Worm (Caenorhabditis elegans): ENCODE measurements around the gene tag-123.

tag-123 gene

DNA sequence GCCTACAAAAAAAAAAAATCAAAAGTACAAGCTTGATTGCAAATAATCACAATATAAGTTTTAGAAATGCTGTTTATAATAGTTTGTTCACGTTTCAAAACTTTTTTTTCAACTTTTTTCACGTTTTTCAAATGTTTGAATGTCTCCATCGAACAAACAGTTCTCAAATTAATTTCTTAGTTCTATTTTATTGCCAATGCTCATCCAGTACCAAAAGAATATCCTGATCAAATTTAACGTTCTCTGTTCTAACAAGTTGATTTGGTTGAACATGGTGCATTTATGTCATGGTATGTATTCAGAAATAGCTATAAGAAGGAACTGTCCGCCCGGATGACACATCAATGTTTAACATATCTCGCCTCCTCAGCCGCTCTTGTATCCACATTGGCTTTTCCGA lies 10.5 kb upstream of the tag-123 start, which contains the start of gene kin-9:
TSS of gene kin-9 (plus strand) at position 301 of the 400 bp plus-strand sequence.
- no peak for TF ChIP-seq bed-3 (GFP tag; optimal IDR thresholded peaks at IDR 0.05)
- no peak for TF ChIP-seq cnd-1 (tag; optimal IDR thresholded peaks at IDR 0.05)
- no peak for TF ChIP-seq ztf-11 (tag; optimal IDR thresholded peaks at IDR 0.05)

DNA sequence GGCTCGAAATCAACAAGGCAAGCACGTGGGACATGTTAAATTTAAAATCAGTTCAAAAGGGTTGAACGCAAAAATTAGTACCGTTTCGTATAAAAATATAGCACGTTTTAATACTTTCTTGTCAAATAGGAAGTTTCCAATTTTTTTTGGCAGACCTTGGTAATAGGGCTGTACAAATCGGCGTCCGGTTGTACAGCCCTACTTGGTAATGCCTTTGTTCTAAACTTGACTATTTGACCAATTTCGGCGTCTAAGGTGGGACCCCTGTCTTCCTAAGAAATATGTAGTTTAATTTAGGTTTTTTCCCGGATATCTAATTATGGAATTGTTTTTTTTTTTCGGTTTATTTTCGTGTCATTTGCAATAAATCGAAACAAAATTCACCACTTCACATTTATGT lies 7.6 kb upstream of the tag-123 start:
- TF ChIP-seq elt-3 (tag; optimal IDR thresholded peaks at IDR 0.05) (no peak), unc-39 (tag; optimal IDR thresholded peaks at IDR 0.05) (no peak), lsy-2 (tag; optimal IDR thresholded peaks at IDR 0.05) (no peak), zip-8 (tag; optimal IDR thresholded peaks at IDR 0.05) (no peak)

DNA sequence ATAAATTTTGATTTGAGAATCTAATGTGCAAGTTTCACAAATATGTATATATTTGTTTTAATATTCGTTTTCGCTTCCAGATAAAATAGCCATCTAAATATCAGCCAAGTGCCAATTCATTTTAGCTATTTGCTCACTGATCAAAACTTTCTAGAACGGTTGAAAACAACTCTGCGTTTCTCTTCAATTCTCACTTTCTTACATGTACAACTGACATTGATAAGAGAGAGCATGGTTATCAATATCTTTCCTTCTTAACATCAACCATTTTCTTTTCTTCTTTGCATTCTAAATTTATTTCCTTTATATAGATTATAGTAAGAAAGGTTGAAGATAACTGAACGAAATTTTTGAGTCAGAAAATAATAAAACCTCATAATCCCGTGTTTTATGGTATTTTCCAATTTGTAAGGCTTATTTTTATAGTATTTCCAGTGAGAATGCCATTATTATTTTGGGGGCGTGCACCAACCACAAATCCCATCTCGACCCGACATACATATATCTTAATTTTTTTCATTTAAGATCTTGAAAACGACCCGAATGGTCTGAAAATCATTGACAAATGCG lies 6.5 kb upstream of the tag-123 start, which contains the start of gene F08F1.3:
TSS of gene F08F1.3 (plus strand) at position 520 of the 570 bp plus-strand sequence.
- no peak for TF ChIP-seq mls-2 (tag; optimal IDR thresholded peaks at IDR 0.05)
- no peak for TF ChIP-seq sem-2 (GFP tag; optimal IDR thresholded peaks at IDR 0.05)
- TF ChIP-seq lsy-2 (tag; optimal IDR thresholded peaks at IDR 0.05) = no peak
- TF ChIP-seq hlh-1 (tag; optimal IDR thresholded peaks at IDR 0.05) = no peak
- TF ChIP-seq lin-32 (GFP tag; optimal IDR thresholded peaks at IDR 0.05) = no peak
- TF ChIP-seq ztf-11 (tag; optimal IDR thresholded peaks at IDR 0.05) = no peak
- no peak for TF ChIP-seq ceh-43 (GFP tag; optimal IDR thresholded peaks at IDR 0.05)
- no peak for TF ChIP-seq mab-5 (tag; optimal IDR thresholded peaks at IDR 0.05)
- no peak for TF ChIP-seq blmp-1 (tag; optimal IDR thresholded peaks at IDR 0.05)

DNA sequence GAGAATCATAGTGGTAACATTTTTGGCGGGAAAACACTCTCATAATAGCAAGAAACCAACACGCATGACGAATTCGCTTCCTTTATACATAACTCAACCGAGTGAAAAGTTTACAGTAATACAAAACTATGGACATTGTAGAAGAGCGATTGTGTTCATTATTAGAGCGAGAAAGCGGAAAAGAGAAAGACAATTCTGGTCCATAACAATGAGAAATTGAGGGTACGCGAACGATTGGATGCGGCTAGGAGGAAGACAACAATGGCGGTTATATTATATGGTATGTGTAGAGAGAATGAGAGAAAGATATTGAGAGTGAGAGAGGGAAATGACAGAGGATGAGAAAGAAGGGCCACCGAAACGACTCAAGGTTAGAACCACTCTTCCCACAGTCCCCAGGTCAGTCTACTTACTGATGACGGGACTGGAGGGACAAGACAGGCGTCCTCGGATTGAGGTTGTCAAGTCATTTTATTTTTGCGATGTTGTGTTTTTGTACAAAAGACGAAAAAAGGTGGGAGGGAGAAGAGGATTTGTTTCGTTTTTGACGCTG lies 4.4 kb upstream of the tag-123 start:
- TF ChIP-seq ceh-43 (GFP tag; optimal IDR thresholded peaks at IDR 0.05) (no peak), ceh-39 (tag; optimal IDR thresholded peaks at IDR 0.05) (no peak), drap-1 (GFP tag; optimal IDR thresholded peaks at IDR 0.05) (no peak), mab-5 (tag; optimal IDR thresholded peaks at IDR 0.05) (no peak), unc-120 (tag; optimal IDR thresholded peaks at IDR 0.05; ENCODE audit: poor library complexity, severe bottlenecking) (no peak), mls-2 (tag; optimal IDR thresholded peaks at IDR 0.05) (peak; percentile 16), elt-3 (tag; optimal IDR thresholded peaks at IDR 0.05) (peak; percentile 26), nhr-12 (tag; optimal IDR thresholded peaks at IDR 0.05) (no peak), mep-1 (tag; optimal IDR thresholded peaks at IDR 0.05) (no peak), lin-13 (tag; optimal IDR thresholded peaks at IDR 0.05) (no peak), snpc-4 (tag; optimal IDR thresholded peaks at IDR 0.05) (no peak), ham-2 (GFP tag; optimal IDR thresholded peaks at IDR 0.05) (peak; percentile 72)

DNA sequence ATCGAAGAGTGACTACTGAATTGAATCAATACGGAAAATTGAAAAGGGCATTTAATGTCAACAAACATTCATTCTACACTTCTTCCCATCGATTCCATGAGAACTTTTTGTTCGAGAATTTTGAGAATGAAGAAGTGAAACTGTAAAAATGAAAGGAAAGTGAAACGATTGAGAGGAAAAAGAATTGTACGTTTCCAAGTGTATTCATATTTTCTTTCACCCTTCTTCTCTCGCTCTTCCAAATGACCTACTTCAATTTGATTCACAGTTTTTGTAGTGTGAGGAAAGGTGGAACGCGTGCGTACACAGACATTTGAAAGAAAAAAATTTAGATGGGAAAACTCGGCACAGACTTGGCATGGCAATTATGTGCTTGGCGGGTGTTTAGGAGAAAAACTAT lies 2.4 kb upstream of the tag-123 start:
- TF ChIP-seq sptf-1 (tag; optimal IDR thresholded peaks at IDR 0.05) = no peak
- TF ChIP-seq drap-1 (GFP tag; optimal IDR thresholded peaks at IDR 0.05) = no peak
- TF ChIP-seq lsy-2 (tag; optimal IDR thresholded peaks at IDR 0.05) = no peak
- TF ChIP-seq nhr-76 (tag; optimal IDR thresholded peaks at IDR 0.05) = no peak
- no peak for TF ChIP-seq elt-3 (tag; optimal IDR thresholded peaks at IDR 0.05)
- no peak for TF ChIP-seq nhr-12 (tag; optimal IDR thresholded peaks at IDR 0.05)
- no peak for TF ChIP-seq zip-8 (tag; optimal IDR thresholded peaks at IDR 0.05)
- TF ChIP-seq lin-13 (tag; optimal IDR thresholded peaks at IDR 0.05) = no peak
- TF ChIP-seq cnd-1 (tag; optimal IDR thresholded peaks at IDR 0.05) = no peak
- TF ChIP-seq hlh-1 (tag; optimal IDR thresholded peaks at IDR 0.05) = no peak
- no peak for TF ChIP-seq flh-1 (GFP tag; optimal IDR thresholded peaks at IDR 0.05)
- no peak for TF ChIP-seq ceh-43 (GFP tag; optimal IDR thresholded peaks at IDR 0.05)
- TF ChIP-seq unc-62 (GFP tag; optimal IDR thresholded peaks at IDR 0.05) = no peak
- TF ChIP-seq blmp-1 (tag; optimal IDR thresholded peaks at IDR 0.05) = no peak
- TF ChIP-seq pha-4 (tag; optimal IDR thresholded peaks at IDR 0.05) = no peak
- no peak for TF ChIP-seq bed-3 (GFP tag; optimal IDR thresholded peaks at IDR 0.05)
- TF ChIP-seq ham-2 (GFP tag; optimal IDR thresholded peaks at IDR 0.05) = no peak

DNA sequence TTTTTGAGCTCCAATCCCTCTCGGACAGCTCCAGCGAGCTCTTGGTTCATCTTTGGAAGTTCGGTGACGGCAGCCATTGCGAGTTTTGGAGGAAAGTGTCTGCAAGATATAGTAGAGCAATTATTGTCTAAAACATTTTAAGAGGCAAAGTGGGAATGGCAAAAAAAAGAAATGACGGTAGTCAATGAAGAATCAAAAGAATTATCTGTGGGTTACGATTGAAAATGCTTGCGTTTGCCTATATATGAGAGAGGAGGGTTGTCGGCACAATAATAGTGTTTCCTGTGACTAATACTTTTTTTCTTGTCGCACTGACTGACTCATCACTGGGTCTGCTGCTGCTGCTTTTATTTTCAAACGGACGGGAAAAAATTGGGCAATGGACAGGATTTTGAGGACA lies 1.8 kb upstream of the tag-123 start, which contains the start of gene tth-1:
TSS of gene tth-1 (minus strand) at position 101 of the 400 bp plus-strand sequence.
- TF ChIP-seq lin-32 (GFP tag; optimal IDR thresholded peaks at IDR 0.05) (no peak), elt-1 (tag; optimal IDR thresholded peaks at IDR 0.05; ENCODE audit: borderline replicate concordance, insufficient read depth) (no peak), nhr-12 (tag; optimal IDR thresholded peaks at IDR 0.05) (no peak), blmp-1 (tag; optimal IDR thresholded peaks at IDR 0.05) (no peak), ztf-11 (tag; optimal IDR thresholded peaks at IDR 0.05) (no peak), ceh-43 (GFP tag; optimal IDR thresholded peaks at IDR 0.05) (no peak), zip-8 (tag; optimal IDR thresholded peaks at IDR 0.05) (no peak), sptf-1 (tag; optimal IDR thresholded peaks at IDR 0.05) (no peak), cnd-1 (tag; optimal IDR thresholded peaks at IDR 0.05) (no peak), sem-2 (GFP tag; optimal IDR thresholded peaks at IDR 0.05) (no peak), lin-13 (tag; optimal IDR thresholded peaks at IDR 0.05) (no peak)
